Fruit fly (Drosophila melanogaster): ENCODE results near the gene CG18476.

Gene CG18476

DNA sequence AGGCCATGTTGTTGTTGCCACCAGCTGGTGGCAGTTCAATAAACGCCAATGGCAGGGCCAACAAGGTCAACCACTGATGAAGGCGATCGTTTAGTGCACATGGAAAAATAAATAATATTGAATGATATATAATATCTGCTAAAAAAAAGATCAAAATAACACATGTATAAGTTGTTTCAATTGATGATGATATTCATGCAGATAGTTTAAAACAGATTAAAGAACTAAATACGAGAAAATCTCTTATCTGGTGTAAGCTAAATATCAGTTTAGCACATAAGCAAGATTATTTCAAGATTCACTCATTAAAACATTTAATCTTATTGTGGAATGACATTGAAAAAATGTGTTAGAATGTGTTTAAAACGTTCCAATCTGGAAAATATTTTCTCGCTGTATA, 14.5 kb downstream of the CG18476 start (continued):
- no peak for TF ChIP-seq CG13775 (GFP tag; optimal IDR thresholded peaks at IDR 0.05)
- no peak for TF ChIP-seq CG1602 (GFP tag; optimal IDR thresholded peaks at IDR 0.05)
- TF ChIP-seq Atf6 (GFP tag; IDR thresholded peaks at IDR 0.05): no peak
- no peak for TF ChIP-seq CG9215 (GFP tag; IDR thresholded peaks at IDR 0.05)
- TF ChIP-seq CG30020 (tag; optimal IDR thresholded peaks at IDR 0.05): no peak
- TF ChIP-seq CG1647 (GFP tag; optimal IDR thresholded peaks at IDR 0.05): no peak
- no peak for TF ChIP-seq eyg (GFP tag; optimal IDR thresholded peaks at IDR 0.05)
- no peak for TF ChIP-seq gfzf (GFP tag; optimal IDR thresholded peaks at IDR 0.05)
- no peak for TF ChIP-seq Rfx (GFP tag; IDR thresholded peaks at IDR 0.05)
- TF ChIP-seq chif (GFP tag; optimal IDR thresholded peaks at IDR 0.05): no peak
- no peak for TF ChIP-seq zfh2 (GFP tag; optimal IDR thresholded peaks at IDR 0.05)
- peak; percentile 45 for TF ChIP-seq Fer1 (GFP tag; optimal IDR thresholded peaks at IDR 0.05)
- TF ChIP-seq CG12071 (GFP tag; optimal IDR thresholded peaks at IDR 0.05): peak; percentile 12
- TF ChIP-seq CG2116 (GFP tag; optimal IDR thresholded peaks at IDR 0.05): no peak
- TF ChIP-seq Hmr (GFP tag; optimal IDR thresholded peaks at IDR 0.05): peak; percentile 36
- TF ChIP-seq dm (GFP tag; optimal IDR thresholded peaks at IDR 0.05): no peak
- TF ChIP-seq usp (GFP tag; optimal IDR thresholded peaks at IDR 0.05): no peak
- TF ChIP-seq CG17912 (GFP tag; optimal IDR thresholded peaks at IDR 0.05): no peak
- no peak for TF ChIP-seq oc (tag; optimal IDR thresholded peaks at IDR 0.05)
- TF ChIP-seq Hr78 (GFP tag; optimal IDR thresholded peaks at IDR 0.05): peak in 1 of 2 experiments; percentile 64
- no peak for TF ChIP-seq CG7745 (tag; optimal IDR thresholded peaks at IDR 0.05)
- TF ChIP-seq ash1 (GFP tag; optimal IDR thresholded peaks at IDR 0.05): no peak
- no peak for TF ChIP-seq hkb (optimal IDR thresholded peaks at IDR 0.05)
- TF ChIP-seq hkb (GFP tag; IDR thresholded peaks at IDR 0.05): peak; percentile 38; the same call in 1 of the 2 replicates
- TF ChIP-seq CG2202 (tag; optimal IDR thresholded peaks at IDR 0.05): no peak
- TF ChIP-seq CG10959 (GFP tag; IDR thresholded peaks at IDR 0.05): no peak
- no peak for TF ChIP-seq Lpt (GFP tag; optimal IDR thresholded peaks at IDR 0.05)
- TF ChIP-seq ind (GFP tag; optimal IDR thresholded peaks at IDR 0.05): peak; percentile 34
- TF ChIP-seq mirr (GFP tag; optimal IDR thresholded peaks at IDR 0.05): no peak
- peak in 1 of 2 experiments; percentile 65 for TF ChIP-seq Eip74EF (GFP tag; optimal IDR thresholded peaks at IDR 0.05)
- TF ChIP-seq Myb (GFP tag; optimal IDR thresholded peaks at IDR 0.05): no peak
- TF ChIP-seq CG11723 (GFP tag; optimal IDR thresholded peaks at IDR 0.05): peak; percentile 14
- TF ChIP-seq dan (GFP tag; IDR thresholded peaks at IDR 0.05): no peak
- no peak for TF ChIP-seq Ada2b (GFP tag; IDR thresholded peaks at IDR 0.05)
- no peak for TF ChIP-seq tup (GFP tag; optimal IDR thresholded peaks at IDR 0.05)
- no peak for TF ChIP-seq Chrac-16 (GFP tag; optimal IDR thresholded peaks at IDR 0.05)
- no peak for TF ChIP-seq CG1832 (GFP tag; optimal IDR thresholded peaks at IDR 0.05)
- no peak for TF ChIP-seq Lim3 (GFP tag; IDR thresholded peaks at IDR 0.05)
- no peak for TF ChIP-seq Scr (GFP tag; IDR thresholded peaks at IDR 0.05; ENCODE audit: partially characterized antibody)
- TF ChIP-seq Neu2 (GFP tag; optimal IDR thresholded peaks at IDR 0.05; ENCODE audit: borderline replicate concordance): no peak
- no peak for TF ChIP-seq cad (GFP tag; optimal IDR thresholded peaks at IDR 0.05)
- peak; percentile 48 for TF ChIP-seq Meics (GFP tag; optimal IDR thresholded peaks at IDR 0.05)
- TF ChIP-seq C15 (GFP tag; IDR thresholded peaks at IDR 0.05): no peak
- 0 out of 2 replicates have a peak, but pooled peaks have one; percentile 13 for TF ChIP-seq CG17328 (GFP tag; IDR thresholded peaks at IDR 0.05)
- no peak for TF ChIP-seq CG10274 (GFP tag; optimal IDR thresholded peaks at IDR 0.05)
- TF ChIP-seq CG18599 (GFP tag; optimal IDR thresholded peaks at IDR 0.05): no peak
- no peak for TF ChIP-seq CG9817 (tag; optimal IDR thresholded peaks at IDR 0.05)
- no peak for TF ChIP-seq CG31365 (tag; optimal IDR thresholded peaks at IDR 0.05)
- no peak for TF ChIP-seq unc-4 (GFP tag; IDR thresholded peaks at IDR 0.05; ENCODE audit: partially characterized antibody)
- TF ChIP-seq pzg (GFP tag; optimal IDR thresholded peaks at IDR 0.05): no peak
- peak; percentile 26; the same call in 1 of the 2 replicates for TF ChIP-seq esg (GFP tag; conservative IDR thresholded peaks at IDR 0.05)
